Worm (Caenorhabditis elegans) whole organism, L2 larva: ENCODE measurements around the gene C54H2.4.

Experiments used
- C34F6.9 ChIP-seq: fragments of 150-350 bp; optimal IDR thresholded peaks from 2 replicates; lab custom pipeline; 2014; ENCODE audit warnings: missing biosample characterization, missing genetic modification characterization
- F13H6.1 ChIP-seq: sonication (generic microtip); optimal IDR thresholded peaks from 2 replicates; lab custom pipeline; 2016; ENCODE audit warnings: missing genetic modification characterization, missing compliant biosample characterization
- R02D3.7 ChIP-seq: fragments of 150-350 bp; optimal IDR thresholded peaks from 2 replicates; lab custom pipeline; 2014; ENCODE audit warnings: missing biosample characterization, missing genetic modification characterization
- Y55F3AM.14 ChIP-seq: fragments of 200-800 bp; sonication (Bioruptor generic); optimal IDR thresholded peaks from 2 replicates; lab custom pipeline; 2018; ENCODE audit warnings: mild to moderate bottlenecking, missing genetic modification characterization, missing compliant biosample characterization
- ZK546.5 ChIP-seq: sonication (generic microtip); optimal IDR thresholded peaks from 2 replicates; lab custom pipeline; 2017; ENCODE audit warnings: missing biosample characterization, missing genetic modification characterization
- alr-1 ChIP-seq: fragments of 150-350 bp; optimal IDR thresholded peaks from 2 replicates; lab custom pipeline; 2014; ENCODE audit warnings: missing biosample characterization, missing genetic modification characterization
- aly-2 ChIP-seq: fragments of 150-350 bp; optimal IDR thresholded peaks from 2 replicates; lab custom pipeline; 2014; ENCODE audit warnings: missing biosample characterization, missing genetic modification characterization
- ama-1 ChIP-seq: fragments of 150-350 bp; optimal IDR thresholded peaks from 2 replicates; lab custom pipeline; 2018; ENCODE audit warnings: inconsistent platforms
- blmp-1 ChIP-seq: sonication (generic microtip); optimal IDR thresholded peaks from 2 replicates; lab custom pipeline; 2017; ENCODE audit warnings: missing genetic modification characterization, mild to moderate bottlenecking, missing compliant biosample characterization, antibody characterized with exemption, moderate library complexity; ENCODE audit not compliant: insufficient read depth
- ceh-82 ChIP-seq: fragments of 150-350 bp; optimal IDR thresholded peaks from 2 replicates; lab custom pipeline; 2014; ENCODE audit warnings: missing biosample characterization, missing genetic modification characterization
- crh-2 ChIP-seq: sonication (generic microtip); optimal IDR thresholded peaks from 2 replicates; lab custom pipeline; 2017; ENCODE audit warnings: missing biosample characterization, missing genetic modification characterization
- egl-27 ChIP-seq: sonication (generic microtip); optimal IDR thresholded peaks from 3 replicates; lab custom pipeline; 2017; ENCODE audit warnings: missing biosample characterization, missing genetic modification reagents, missing genetic modification characterization
- elt-1 ChIP-seq: fragments of 150-350 bp; optimal IDR thresholded peaks from 2 replicates; lab custom pipeline; 2014; ENCODE audit warnings: missing biosample characterization, missing genetic modification characterization
- elt-3 ChIP-seq: sonication (generic microtip); optimal IDR thresholded peaks from 2 replicates; lab custom pipeline; 2017; ENCODE audit warnings: missing biosample characterization, missing genetic modification characterization
- fos-1 ChIP-seq: fragments of 150-350 bp; optimal IDR thresholded peaks from 2 replicates; lab custom pipeline; 2014; ENCODE audit warnings: missing biosample characterization, missing genetic modification characterization
- gmeb-1 ChIP-seq: fragments of 150-350 bp; optimal IDR thresholded peaks from 2 replicates; lab custom pipeline; 2014; ENCODE audit warnings: missing biosample characterization, missing genetic modification characterization
- lin-11 ChIP-seq: fragments of 150-350 bp; sonication (generic microtip); optimal IDR thresholded peaks from 2 replicates; lab custom pipeline; 2014; ENCODE audit warnings: missing biosample characterization, missing genetic modification characterization, inconsistent platforms, mixed read lengths
- lin-13 ChIP-seq: fragments of 150-350 bp; optimal IDR thresholded peaks from 2 replicates; lab custom pipeline; 2014; ENCODE audit warnings: missing biosample characterization, missing genetic modification reagents, missing genetic modification characterization
- lin-39 ChIP-seq: fragments of 150-350 bp; optimal IDR thresholded peaks from 2 replicates; lab custom pipeline; 2014; ENCODE audit warnings: missing biosample characterization, missing genetic modification reagents, missing genetic modification characterization
- lsy-2 ChIP-seq, 2 experiments: fragments of 150-350 bp in 1 of 2; sonication (generic microtip) in 1 of 2; optimal IDR thresholded peaks; 2 replicates each; lab custom pipeline; 2014 to 2017; ENCODE audit warnings: missing biosample characterization in 2 of 2, missing genetic modification characterization in 2 of 2
- mab-5 ChIP-seq: fragments of 150-350 bp; optimal IDR thresholded peaks from 2 replicates; lab custom pipeline; 2014; ENCODE audit warnings: missing biosample characterization, missing genetic modification characterization
- mbf-1 ChIP-seq: sonication (generic microtip); optimal IDR thresholded peaks from 2 replicates; lab custom pipeline; 2017; ENCODE audit warnings: missing biosample characterization, missing genetic modification characterization
- nhr-10 ChIP-seq: sonication (generic microtip); optimal IDR thresholded peaks from 2 replicates; lab custom pipeline; 2017; ENCODE audit warnings: missing biosample characterization, missing genetic modification characterization
- nhr-21 ChIP-seq: fragments of 150-350 bp; optimal IDR thresholded peaks from 2 replicates; lab custom pipeline; 2014; ENCODE audit warnings: missing biosample characterization, missing genetic modification characterization
- nhr-23 ChIP-seq: fragments of 150-350 bp; optimal IDR thresholded peaks from 2 replicates; lab custom pipeline; 2014; ENCODE audit warnings: missing biosample characterization, missing genetic modification reagents, missing genetic modification characterization
- nhr-237 ChIP-seq: fragments of 150-350 bp; optimal IDR thresholded peaks from 2 replicates; lab custom pipeline; 2014; ENCODE audit warnings: missing biosample characterization, missing genetic modification characterization
- nhr-25 ChIP-seq: fragments of 150-350 bp; sonication (generic microtip); optimal IDR thresholded peaks from 3 replicates; lab custom pipeline; 2014; ENCODE audit warnings: missing biosample characterization, missing genetic modification characterization
- nhr-6 ChIP-seq: fragments of 150-350 bp; optimal IDR thresholded peaks from 2 replicates; lab custom pipeline; 2014; ENCODE audit warnings: missing biosample characterization, missing genetic modification characterization
- nhr-77 ChIP-seq: fragments of 150-350 bp; optimal IDR thresholded peaks from 2 replicates; lab custom pipeline; 2014; ENCODE audit warnings: missing biosample characterization, missing genetic modification characterization
- peb-1 ChIP-seq: fragments of 150-350 bp; optimal IDR thresholded peaks from 2 replicates; lab custom pipeline; 2014; ENCODE audit warnings: missing biosample characterization, missing genetic modification characterization
- sem-4 ChIP-seq: fragments of 150-350 bp; optimal IDR thresholded peaks from 2 replicates; lab custom pipeline; 2014; ENCODE audit warnings: missing biosample characterization, missing genetic modification reagents, missing genetic modification characterization
- skn-1 ChIP-seq: sonication (generic microtip); optimal IDR thresholded peaks from 2 replicates; lab custom pipeline; 2017; ENCODE audit warnings: missing biosample characterization, missing genetic modification characterization
- sma-3 ChIP-seq: sonication (generic microtip); optimal IDR thresholded peaks from 2 replicates; lab custom pipeline; 2016; ENCODE audit warnings: missing genetic modification reagents, missing genetic modification characterization, missing compliant biosample characterization
- sma-9 ChIP-seq, 2 experiments: fragments of 150-350 bp in 1 of 2; sonication (generic microtip) in 1 of 2; optimal IDR thresholded peaks; 2 replicates each; lab custom pipeline; 2014 to 2016; ENCODE audit warnings: missing genetic modification characterization in 2 of 2, mild to moderate bottlenecking in 1 of 2, missing biosample characterization in 1 of 2, missing compliant biosample characterization in 1 of 2, missing genetic modification reagents in 1 of 2, moderate library complexity in 1 of 2
- snpc-4 ChIP-seq: fragments of 150-350 bp; optimal IDR thresholded peaks from 2 replicates; lab custom pipeline; 2014; ENCODE audit warnings: missing biosample characterization, missing genetic modification characterization
- unc-39 ChIP-seq: fragments of 150-350 bp; optimal IDR thresholded peaks from 2 replicates; lab custom pipeline; 2014; ENCODE audit warnings: missing biosample characterization, missing genetic modification characterization
- unc-55 ChIP-seq: fragments of 150-350 bp; sonication (generic microtip); optimal IDR thresholded peaks from 3 replicates; lab custom pipeline; 2014; ENCODE audit warnings: missing biosample characterization, missing genetic modification reagents, missing genetic modification characterization
- unc-62 ChIP-seq: fragments of 150-350 bp; optimal IDR thresholded peaks from 2 replicates; lab custom pipeline; 2014; ENCODE audit warnings: missing biosample characterization, missing genetic modification reagents, missing genetic modification characterization
- zag-1 ChIP-seq: fragments of 150-350 bp; optimal IDR thresholded peaks from 2 replicates; lab custom pipeline; 2014; ENCODE audit warnings: missing biosample characterization, missing genetic modification characterization
- ztf-1 ChIP-seq: fragments of 200-800 bp; sonication (Bioruptor generic); conservative IDR thresholded peaks from 2 replicates; pipeline ENCODE4 v1.3.6; 2022; ENCODE audit warnings: missing genetic modification characterization, missing compliant biosample characterization
- ztf-11 ChIP-seq: sonication (generic microtip); optimal IDR thresholded peaks from 2 replicates; lab custom pipeline; 2017; ENCODE audit warnings: missing biosample characterization, missing genetic modification characterization
- ztf-4 ChIP-seq: fragments of 150-350 bp; optimal IDR thresholded peaks from 2 replicates; lab custom pipeline; 2014; ENCODE audit warnings: missing biosample characterization, missing genetic modification characterization

The C54H2.4 gene

DNA sequence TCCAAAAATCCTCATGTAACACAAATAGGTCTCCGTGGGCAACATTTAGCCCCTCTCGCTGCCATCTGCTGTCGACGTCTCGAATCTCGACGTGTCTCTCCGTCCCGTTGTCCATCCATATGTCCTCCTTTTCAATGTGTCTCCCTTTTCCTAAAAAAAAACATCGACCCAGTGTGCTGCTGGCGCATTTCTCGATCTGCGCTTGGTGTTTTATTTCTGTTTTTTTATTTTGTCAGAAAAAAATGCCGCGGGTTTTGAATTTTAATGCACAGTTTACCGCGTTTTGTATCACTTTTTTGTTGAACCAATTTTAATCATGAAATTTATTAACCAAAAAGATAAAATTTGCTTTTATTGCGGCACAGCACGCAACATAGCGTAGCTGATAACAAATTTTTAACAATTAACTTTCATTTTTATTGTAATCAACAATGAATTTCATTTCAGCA lies 5.3 kb upstream of the C54H2.4 start (continued):
- peak; percentile 28 for TF ChIP-seq mab-5 (tag; lab: Kevin White, UChicago)

DNA sequence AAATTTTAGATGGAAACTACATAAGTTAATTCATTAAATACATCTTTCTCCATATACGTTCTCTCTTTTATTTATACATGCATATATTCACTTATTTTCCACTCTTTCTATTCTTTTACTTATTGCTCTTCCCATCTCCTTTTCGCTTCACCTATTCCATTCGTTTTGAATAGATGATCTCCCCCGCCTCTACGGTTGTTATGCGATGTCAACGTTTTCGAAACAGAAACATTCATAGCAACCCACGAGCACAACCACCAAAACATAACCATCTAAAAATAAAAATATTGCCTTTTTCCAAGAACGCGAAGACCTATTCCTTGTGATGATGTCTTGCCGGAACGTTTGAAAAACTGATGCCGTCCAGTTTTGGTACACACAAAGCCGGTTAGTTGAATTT lies 2.9 kb upstream of the C54H2.4 start, which contains the start of gene sym-3:
TSS of gene sym-3 (plus strand) at position 301 of the 400 bp plus-strand sequence.
- TF ChIP-seq ztf-11 (tag; lab: Kevin White, UChicago) (no peak), ztf-1 (GFP tag; lab: Robert Waterston, UW) (no peak), nhr-23 (tag; lab: Kevin White, UChicago) (no peak)

DNA sequence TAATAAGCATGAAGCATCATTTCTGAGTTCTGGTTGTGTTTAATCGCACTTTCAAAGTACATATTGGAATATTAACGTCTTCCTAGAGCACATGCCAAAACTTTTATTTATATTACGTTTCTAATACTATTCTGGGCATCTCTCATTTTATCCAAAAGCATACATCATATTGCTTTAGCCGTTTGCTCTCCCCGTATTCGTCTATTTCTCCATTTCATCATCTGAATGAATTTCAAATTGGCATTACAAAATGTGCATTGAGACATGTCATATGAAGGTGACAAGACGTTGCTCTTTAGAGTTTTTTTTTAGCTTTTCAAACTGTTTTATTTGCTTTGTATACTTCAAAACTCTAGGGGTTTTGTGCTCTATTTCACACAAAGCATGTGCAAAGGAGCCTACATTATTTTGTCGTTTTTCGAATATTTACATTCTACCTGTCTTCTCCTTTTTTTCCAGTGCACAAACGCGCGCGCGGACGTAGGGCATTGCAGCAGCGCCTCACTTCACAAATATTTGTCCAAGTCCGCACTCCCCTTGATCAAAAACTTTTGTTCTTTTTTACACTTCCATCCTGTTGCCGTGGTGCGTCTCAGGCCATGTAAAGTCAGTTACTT lies 2.1 kb upstream of the C54H2.4 start:
- TF ChIP-seq ama-1 (lab: Kevin White, UChicago): no peak
- TF ChIP-seq alr-1: no peak
- no peak for TF ChIP-seq ceh-82 (tag; lab: Kevin White, UChicago)
- no peak for TF ChIP-seq crh-2 (tag; lab: Kevin White, UChicago)
- TF ChIP-seq unc-62: no peak
- TF ChIP-seq peb-1 (tag; lab: Kevin White, UChicago): no peak
- TF ChIP-seq F13H6.1 (tag; lab: Kevin White, UChicago): peak; percentile 67
- no peak for TF ChIP-seq nhr-25 (tag; lab: Kevin White, UChicago)
- TF ChIP-seq, all 48 proteins: peak for 1

DNA sequence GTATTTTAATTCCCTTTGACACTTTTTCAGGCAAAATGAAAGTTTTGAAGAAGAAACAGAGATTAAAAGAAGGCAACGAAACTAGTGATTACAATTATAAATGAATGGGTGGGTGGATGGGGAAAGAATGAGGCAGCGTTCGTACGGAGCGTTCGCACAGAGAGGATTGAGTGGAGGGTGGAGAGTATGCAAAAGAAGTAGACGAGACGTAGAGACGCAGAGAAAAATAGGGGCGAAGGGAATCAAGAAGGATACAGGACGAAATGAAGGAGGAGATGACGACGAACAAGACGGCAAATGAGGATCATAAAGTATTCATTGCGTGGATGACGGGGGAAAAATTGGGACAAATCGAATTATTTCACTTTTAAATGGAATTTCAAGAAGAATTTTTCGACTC lies 5.8 kb downstream of the C54H2.4 start:
- TF ChIP-seq sma-3 (no peak), lin-39 (tag; lab: Kevin White, UChicago) (no peak), F13H6.1 (tag; lab: Kevin White, UChicago) (no peak), mbf-1 (no peak), sem-4 (no peak), nhr-6 (tag; lab: Kevin White, UChicago) (no peak), gmeb-1 (tag; lab: Kevin White, UChicago) (no peak), ztf-4 (tag; lab: Kevin White, UChicago) (no peak), elt-1 (tag; lab: Kevin White, UChicago) (no peak), unc-55 (peak; percentile 53), C34F6.9 (tag; lab: Kevin White, UChicago) (peak; percentile 24), ama-1 (lab: Kevin White, UChicago) (no peak), snpc-4 (no peak), crh-2 (tag; lab: Kevin White, UChicago) (no peak), Y55F3AM.14 (GFP tag; lab: Kevin White, UChicago) (no peak), nhr-77 (no peak), alr-1 (no peak), mab-5 (tag; lab: Kevin White, UChicago) (no peak), ztf-11 (tag; lab: Kevin White, UChicago) (no peak), lin-11 (tag; lab: Kevin White, UChicago) (no peak), nhr-10 (tag; lab: Kevin White, UChicago) (no peak), unc-62 (no peak), nhr-25 (tag; lab: Kevin White, UChicago) (peak; percentile 7), ceh-82 (tag; lab: Kevin White, UChicago) (no peak), aly-2 (tag; lab: Kevin White, UChicago) (no peak)
- TF ChIP-seq, all 48 proteins: peak for 3

DNA sequence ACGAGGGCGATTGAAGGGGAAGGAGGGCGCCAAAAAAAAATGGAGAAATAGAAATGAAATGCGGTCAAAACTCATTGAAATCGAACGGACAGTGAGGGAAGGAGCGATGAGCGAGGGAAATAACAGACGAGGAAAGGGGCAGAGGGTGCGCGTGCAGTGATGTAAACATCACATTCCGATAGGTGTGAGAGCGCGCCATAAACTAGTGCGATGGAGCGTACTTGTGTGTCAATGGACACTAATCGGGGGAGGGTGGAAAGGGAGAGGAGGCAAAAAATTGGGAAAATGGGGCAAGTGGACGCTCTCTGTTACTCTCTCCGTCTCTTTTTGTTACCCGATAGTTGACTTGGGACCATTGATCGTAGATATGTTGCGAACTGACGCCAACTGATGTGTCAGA lies 6.6 kb downstream of the C54H2.4 start:
- TF ChIP-seq nhr-237 (tag; lab: Kevin White, UChicago) (no peak), snpc-4 (no peak), C34F6.9 (tag; lab: Kevin White, UChicago) (peak; percentile 58), Y55F3AM.14 (GFP tag; lab: Kevin White, UChicago) (no peak), unc-55 (peak; percentile 14), nhr-25 (tag; lab: Kevin White, UChicago) (peak; percentile 5), zag-1 (tag; lab: Kevin White, UChicago) (peak; percentile 29), lin-13 (GFP tag; lab: Kevin White, UChicago) (no peak), lsy-2 (tag; optimal IDR thresholded peaks at IDR 0.05; lab: Kevin White, UChicago) (peak in 1 of 2 experiments; percentile 60), nhr-10 (tag; lab: Kevin White, UChicago) (no peak), egl-27 (tag; lab: Kevin White, UChicago) (no peak), sem-4 (no peak), ZK546.5 (tag; lab: Kevin White, UChicago) (no peak), fos-1 (peak; percentile 57), ceh-82 (tag; lab: Kevin White, UChicago) (no peak), ztf-1 (GFP tag; lab: Robert Waterston, UW) (no peak), crh-2 (tag; lab: Kevin White, UChicago) (peak; percentile 58), mbf-1 (no peak), R02D3.7 (tag; lab: Kevin White, UChicago) (no peak), lin-39 (tag; lab: Kevin White, UChicago) (no peak), nhr-23 (tag; lab: Kevin White, UChicago) (no peak), elt-3 (tag; lab: Kevin White, UChicago) (no peak), sma-3 (no peak), alr-1 (no peak), blmp-1 (peak; percentile 2), mab-5 (tag; lab: Kevin White, UChicago) (peak; percentile 37), sma-9 (GFP tag; optimal IDR thresholded peaks at IDR 0.05; lab: Kevin White, UChicago) (no peak), sma-9 (tag; optimal IDR thresholded peaks at IDR 0.05; lab: Kevin White, UChicago) (no peak), unc-39 (tag; lab: Kevin White, UChicago) (no peak), nhr-21 (no peak), skn-1 (tag; lab: Kevin White, UChicago) (no peak)
